Worm (Caenorhabditis elegans): ENCODE data around the gene W02D7.5.

Gene W02D7.5

DNA sequence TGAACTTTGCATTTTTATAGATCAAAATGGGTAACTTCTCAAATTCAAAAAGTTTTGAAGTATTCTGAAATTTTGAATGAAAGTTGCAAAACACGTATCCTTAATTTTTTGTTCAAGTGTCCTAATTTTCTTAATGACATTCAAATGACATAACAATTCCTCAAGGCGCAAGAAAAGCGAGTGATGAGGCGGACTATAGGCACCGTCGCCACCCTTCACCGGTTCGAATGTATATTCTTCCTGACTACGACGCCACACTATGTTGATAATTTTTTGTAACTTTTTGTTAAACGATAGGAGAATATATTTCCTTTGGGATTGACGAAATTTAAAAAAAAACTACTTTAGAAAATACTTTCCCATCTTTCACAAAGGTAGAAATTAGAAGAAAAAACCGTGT, 17.4 kb downstream of the W02D7.5 start:
- TF ChIP-seq efl-3 (GFP tag; optimal IDR thresholded peaks at IDR 0.05): no peak
- TF ChIP-seq nhr-77 (tag; optimal IDR thresholded peaks at IDR 0.05): no peak
- TF ChIP-seq nhr-28 (tag; optimal IDR thresholded peaks at IDR 0.05): no peak
- no peak for TF ChIP-seq hlh-4 (tag; optimal IDR thresholded peaks at IDR 0.05)
- TF ChIP-seq ceh-90 (tag; optimal IDR thresholded peaks at IDR 0.05): no peak
- no peak for TF ChIP-seq lin-39 (tag; optimal IDR thresholded peaks at IDR 0.05)
- no peak for TF ChIP-seq nhr-19 (GFP tag; conservative IDR thresholded peaks at IDR 0.05)
- TF ChIP-seq efl-1 (optimal IDR thresholded peaks at IDR 0.05): no peak
- TF ChIP-seq efl-1 (GFP tag; optimal IDR thresholded peaks at IDR 0.05 in 1 of 2): peak in 1 of 2 experiments; percentile 89

DNA sequence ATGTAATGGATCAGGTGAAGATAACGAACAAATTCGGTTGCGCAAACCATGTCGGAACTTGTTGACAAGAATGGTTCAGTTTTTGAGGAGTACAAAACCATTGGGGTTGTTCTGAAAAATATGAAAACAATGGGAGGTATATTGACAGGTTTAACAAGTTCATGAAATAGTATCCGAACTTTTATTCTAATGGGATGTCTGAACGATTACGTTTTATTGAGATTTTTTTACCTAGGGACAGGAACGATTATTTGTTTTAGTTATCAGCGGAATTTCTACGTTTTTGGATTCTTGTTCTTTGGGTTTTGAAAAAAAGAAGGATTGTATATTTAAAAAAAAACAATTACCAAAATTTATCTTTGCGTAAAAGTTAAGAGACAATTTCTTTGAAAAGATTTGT, 18.3 kb downstream of the W02D7.5 start, which contains the start of gene str-135:
Gene str-135, minus strand, starts transcription at position 101 of the 400 bp plus-strand sequence.
- TF ChIP-seq lin-39 (tag; optimal IDR thresholded peaks at IDR 0.05) (no peak), efl-1 (optimal IDR thresholded peaks at IDR 0.05) (no peak), efl-1 (GFP tag; optimal IDR thresholded peaks at IDR 0.05 in 1 of 2) (peak in 1 of 2 experiments; percentile 89)

DNA sequence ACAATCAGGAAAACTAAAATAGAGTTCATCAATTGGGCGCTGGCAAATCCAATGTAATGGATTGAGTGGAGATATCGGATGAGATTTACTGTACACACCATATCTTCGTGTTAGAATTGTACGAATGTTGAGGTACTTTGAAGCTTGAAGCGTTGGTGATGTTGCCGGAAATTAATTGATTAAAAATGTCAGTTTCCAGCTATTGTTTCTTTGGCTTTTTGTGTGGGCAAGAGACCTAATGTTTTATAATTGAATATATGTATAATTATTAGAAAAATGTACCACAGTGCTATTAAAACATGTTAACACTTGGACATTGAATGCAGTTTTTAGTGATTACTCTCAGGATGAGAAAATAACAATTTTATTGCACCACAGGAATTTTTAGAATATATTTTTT, 20.2 kb downstream of the W02D7.5 start, which contains the start of gene str-136:
Gene str-136, minus strand, starts transcription at position 101 of the 400 bp plus-strand sequence.
- TF ChIP-seq ceh-90 (tag; optimal IDR thresholded peaks at IDR 0.05) (no peak), fkh-10 (GFP tag; optimal IDR thresholded peaks at IDR 0.05) (no peak), C04F5.9 (tag; optimal IDR thresholded peaks at IDR 0.05) (no peak), sup-37 (GFP tag; optimal IDR thresholded peaks at IDR 0.05) (no peak), egl-27 (tag; optimal IDR thresholded peaks at IDR 0.05) (no peak), mab-9 (GFP tag; IDR thresholded peaks at IDR 0.05) (no peak), ceh-88 (GFP tag; IDR thresholded peaks at IDR 0.05) (no peak), zip-4 (GFP tag; optimal IDR thresholded peaks at IDR 0.05) (no peak), ceh-8 (GFP tag; optimal IDR thresholded peaks at IDR 0.05) (no peak), irx-1 (tag; optimal IDR thresholded peaks at IDR 0.05) (no peak), F16B12.6 (tag; optimal IDR thresholded peaks at IDR 0.05) (no peak), pax-3 (tag; optimal IDR thresholded peaks at IDR 0.05) (no peak), lin-15B (tag; optimal IDR thresholded peaks at IDR 0.05) (no peak)

DNA sequence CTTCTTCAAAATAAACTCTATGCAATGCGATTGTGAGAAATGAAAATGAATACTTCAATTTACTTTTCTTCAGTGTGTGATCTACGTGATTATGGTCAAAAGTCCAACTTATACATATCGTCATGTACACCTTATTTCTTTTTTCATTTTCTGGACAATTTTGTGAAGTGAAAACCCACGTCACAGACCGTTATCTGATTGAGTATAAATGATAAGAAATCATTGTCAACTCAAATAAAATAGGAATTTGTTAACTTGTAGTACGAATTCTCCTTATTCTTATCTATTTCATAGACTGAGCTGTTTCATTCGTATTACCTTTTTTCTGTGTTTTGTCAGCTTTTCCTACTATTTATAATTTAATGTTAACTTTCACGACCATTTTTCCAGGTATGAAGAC, 27.0 kb downstream of the W02D7.5 start, which contains the start of gene asp-5:
Gene asp-5, plus strand, starts transcription at position 391 of the 400 bp plus-strand sequence.
- TF ChIP-seq elt-2 (tag; optimal IDR thresholded peaks at IDR 0.05) (peak; percentile 76), mab-9 (GFP tag; IDR thresholded peaks at IDR 0.05) (no peak), dpl-1 (GFP tag; optimal IDR thresholded peaks at IDR 0.05) (no peak), unc-86 (tag; optimal IDR thresholded peaks at IDR 0.05) (no peak), lin-35 (GFP tag; optimal IDR thresholded peaks at IDR 0.05) (peak in 1 of 2 experiments; percentile 11)

DNA sequence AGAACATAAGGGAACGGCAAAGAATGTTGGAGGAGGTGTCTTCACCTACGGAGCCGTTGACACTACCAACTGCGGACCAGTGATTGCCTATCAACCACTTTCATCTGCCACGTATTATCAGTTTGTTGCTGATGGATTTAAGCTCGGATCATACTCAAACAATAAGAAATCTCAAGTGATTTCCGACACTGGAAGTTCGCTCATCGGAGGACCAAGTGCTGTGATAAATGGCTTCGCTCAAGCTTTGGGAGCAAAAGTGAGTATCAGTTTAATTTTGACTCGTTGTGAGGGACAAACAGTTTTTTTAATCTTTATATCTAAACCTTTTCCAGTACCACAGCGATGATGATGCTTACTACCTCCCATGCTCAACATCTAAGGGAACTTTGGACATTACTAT, 27.6 kb downstream of the W02D7.5 start:
- TF ChIP-seq snu-23 (GFP tag; optimal IDR thresholded peaks at IDR 0.05): no peak

DNA sequence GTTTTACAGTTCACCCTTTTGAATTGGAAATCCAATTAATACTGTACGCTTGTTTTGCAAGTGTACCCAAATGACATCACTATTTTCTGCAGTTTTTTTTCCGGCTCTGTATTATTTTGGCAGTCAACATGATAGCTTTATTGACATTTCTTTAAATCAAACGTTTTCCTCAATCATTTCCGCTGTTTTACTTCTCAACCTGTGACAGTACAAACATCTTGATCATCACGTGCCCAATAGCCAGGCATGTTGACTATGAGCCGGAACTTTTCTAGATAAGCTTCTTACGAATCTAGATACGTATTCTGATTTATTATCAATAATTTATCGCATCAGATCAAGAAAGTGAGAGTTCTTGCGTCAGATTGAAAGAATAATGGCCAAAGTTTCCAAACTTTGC, 29.2 kb downstream of the W02D7.5 start:
- no peak for TF ChIP-seq lin-14 (GFP tag; optimal IDR thresholded peaks at IDR 0.05)
- no peak for TF ChIP-seq nhr-28 (tag; optimal IDR thresholded peaks at IDR 0.05)
- TF ChIP-seq nhr-71 (tag; optimal IDR thresholded peaks at IDR 0.05): peak; percentile 13
- TF ChIP-seq lin-35 (GFP tag; optimal IDR thresholded peaks at IDR 0.05): peak in 1 of 2 experiments; percentile 6
- TF ChIP-seq pag-3 (tag; optimal IDR thresholded peaks at IDR 0.05; ENCODE audit: borderline replicate concordance, insufficient read depth): no peak
- TF ChIP-seq alr-1 (tag; optimal IDR thresholded peaks at IDR 0.05; ENCODE audit: borderline replicate concordance): no peak
- no peak for TF ChIP-seq aly-2 (tag; optimal IDR thresholded peaks at IDR 0.05)
- no peak for TF ChIP-seq ceh-90 (tag; optimal IDR thresholded peaks at IDR 0.05)
- TF ChIP-seq nhr-11 (tag; optimal IDR thresholded peaks at IDR 0.05): no peak
- no peak for TF ChIP-seq lin-39 (tag; optimal IDR thresholded peaks at IDR 0.05)
- no peak for TF ChIP-seq ceh-88 (GFP tag; IDR thresholded peaks at IDR 0.05)
- TF ChIP-seq tbx-2 (tag; optimal IDR thresholded peaks at IDR 0.05): no peak
- peak; percentile 12 for TF ChIP-seq nhr-90 (tag; optimal IDR thresholded peaks at IDR 0.05; ENCODE audit: poor library complexity)
- no peak for TF ChIP-seq vab-15 (tag; optimal IDR thresholded peaks at IDR 0.05)
- TF ChIP-seq fkh-10 (GFP tag; optimal IDR thresholded peaks at IDR 0.05): no peak
- TF ChIP-seq nhr-20 (tag; optimal IDR thresholded peaks at IDR 0.05): peak; percentile 23
- no peak for TF ChIP-seq ceh-8 (GFP tag; optimal IDR thresholded peaks at IDR 0.05)
- no peak for TF ChIP-seq elt-3 (tag; optimal IDR thresholded peaks at IDR 0.05)
- no peak for TF ChIP-seq ces-1 (GFP tag; optimal IDR thresholded peaks at IDR 0.05)
- peak; percentile 97 for TF ChIP-seq elt-2 (tag; optimal IDR thresholded peaks at IDR 0.05)
- TF ChIP-seq ceh-82 (tag; optimal IDR thresholded peaks at IDR 0.05): no peak
- TF ChIP-seq lsy-2 (tag; optimal IDR thresholded peaks at IDR 0.05): no peak
- TF ChIP-seq ztf-4 (tag; optimal IDR thresholded peaks at IDR 0.05): no peak
